Worm (Caenorhabditis elegans): Measurements from ENCODE around the gene ugt-49.

- no peak for TF ChIP-seq nhr-237 (tag; optimal IDR thresholded peaks at IDR 0.05)
- TF ChIP-seq lsy-2 (tag; optimal IDR thresholded peaks at IDR 0.05), result no peak
- TF ChIP-seq mab-5 (tag; optimal IDR thresholded peaks at IDR 0.05), result no peak
- no peak for TF ChIP-seq ceh-83 (GFP tag; optimal IDR thresholded peaks at IDR 0.05)
- TF ChIP-seq ceh-43 (GFP tag; optimal IDR thresholded peaks at IDR 0.05), result no peak
Measured at ce11 chrV:10421802-10422201, 49.7 kb downstream of the ugt-49 start, which contains the start of gene col-13.

All from whole organism, mixed stage, embryonic.